Worm (Caenorhabditis elegans): ENCODE data around the gene nspc-13.

The nspc-13 gene

ce11 chrX:12362951-12363486 lies 5.8 kb downstream of the nspc-13 start:
- TF ChIP-seq egl-27 (tag; optimal IDR thresholded peaks at IDR 0.05), result peak; percentile 76 to 84
- peak; percentile 99 for TF ChIP-seq C16A3.4 (tag; optimal IDR thresholded peaks at IDR 0.05)
- TF ChIP-seq lin-14 (GFP tag; optimal IDR thresholded peaks at IDR 0.05), result peak; percentile 96
- TF ChIP-seq rnt-1 (tag; optimal IDR thresholded peaks at IDR 0.05), result peak; percentile 95
- TF ChIP-seq ceh-90 (tag; optimal IDR thresholded peaks at IDR 0.05), result peak; percentile 15
- peak; percentile 98 for TF ChIP-seq nhr-71 (tag; optimal IDR thresholded peaks at IDR 0.05)
- TF ChIP-seq zip-4 (GFP tag; optimal IDR thresholded peaks at IDR 0.05), result peak; percentile 94
- peak; percentile 94 for TF ChIP-seq hpl-2 (GFP tag; optimal IDR thresholded peaks at IDR 0.05)
- TF ChIP-seq nhr-84 (tag; optimal IDR thresholded peaks at IDR 0.05), result peak; percentile 97
- peak; percentile 94 for TF ChIP-seq fkh-8 (tag; optimal IDR thresholded peaks at IDR 0.05)
- peak; percentile 99 for TF ChIP-seq nhr-47 (tag; optimal IDR thresholded peaks at IDR 0.05)
- peak; percentile 93 for TF ChIP-seq C04F5.9 (tag; optimal IDR thresholded peaks at IDR 0.05)
- TF ChIP-seq unc-62 (GFP tag; optimal IDR thresholded peaks at IDR 0.05), result no peak
- TF ChIP-seq nhr-237 (tag; optimal IDR thresholded peaks at IDR 0.05), result peak; percentile 98
- TF ChIP-seq mab-9 (GFP tag; IDR thresholded peaks at IDR 0.05), result peak; percentile 92
- no peak for TF ChIP-seq unc-130 (tag; optimal IDR thresholded peaks at IDR 0.05)
- peak; percentile 99 for TF ChIP-seq nhr-90 (tag; optimal IDR thresholded peaks at IDR 0.05; ENCODE audit: poor library complexity)
- peak; percentile 55 to 67 (median 65) for TF ChIP-seq dpl-1 (GFP tag; optimal IDR thresholded peaks at IDR 0.05)
- peak; percentile 91 for TF ChIP-seq elt-2 (tag; optimal IDR thresholded peaks at IDR 0.05)
- TF ChIP-seq mep-1 (tag; optimal IDR thresholded peaks at IDR 0.05), result peak; percentile 100
- peak; percentile 92 for TF ChIP-seq grh-1 (GFP tag; IDR thresholded peaks at IDR 0.05)
- peak; percentile 91 for TF ChIP-seq xbp-1 (tag; optimal IDR thresholded peaks at IDR 0.05)
- no peak for TF ChIP-seq tlp-1 (tag; optimal IDR thresholded peaks at IDR 0.05)
- peak; percentile 88 for TF ChIP-seq sup-37 (GFP tag; optimal IDR thresholded peaks at IDR 0.05)
- TF ChIP-seq mef-2 (tag; optimal IDR thresholded peaks at IDR 0.05), result peak; percentile 74
- TF ChIP-seq Y116A8C.19 (tag; optimal IDR thresholded peaks at IDR 0.05; ENCODE audit: borderline replicate concordance), result no peak
- peak; percentile 92 for TF ChIP-seq aha-1 (tag; optimal IDR thresholded peaks at IDR 0.05)
- peak; percentile 99 for TF ChIP-seq aly-2 (tag; optimal IDR thresholded peaks at IDR 0.05)
- peak; percentile 90 to 97 (median 97) for TF ChIP-seq ceh-82 (tag; optimal IDR thresholded peaks at IDR 0.05)
- peak; percentile 64 for TF ChIP-seq nhr-28 (tag; optimal IDR thresholded peaks at IDR 0.05)
- TF ChIP-seq lir-3 (tag; optimal IDR thresholded peaks at IDR 0.05; ENCODE audit: poor library complexity), result peak; percentile 94
- TF ChIP-seq blmp-1 (tag; optimal IDR thresholded peaks at IDR 0.05), result peak; percentile 54
- peak; percentile 93 for TF ChIP-seq pax-3 (tag; optimal IDR thresholded peaks at IDR 0.05)
- TF ChIP-seq C34B4.2 (tag; optimal IDR thresholded peaks at IDR 0.05), result no peak
- peak; percentile 98 for TF ChIP-seq nhr-20 (tag; optimal IDR thresholded peaks at IDR 0.05)
- peak; percentile 96 for TF ChIP-seq ceh-8 (GFP tag; optimal IDR thresholded peaks at IDR 0.05)
- peak; percentile 99 for TF ChIP-seq sox-4 (tag; optimal IDR thresholded peaks at IDR 0.05)
- peak; percentile 84 for TF ChIP-seq zag-1 (tag; optimal IDR thresholded peaks at IDR 0.05)
- peak; percentile 77 for TF ChIP-seq ceh-63 (GFP tag; optimal IDR thresholded peaks at IDR 0.05)
- peak; percentile 96 for TF ChIP-seq lin-13 (GFP tag; optimal IDR thresholded peaks at IDR 0.05)
- TF ChIP-seq tbx-2 (tag; optimal IDR thresholded peaks at IDR 0.05), result peak; percentile 98
- TF ChIP-seq F16B12.6 (tag; optimal IDR thresholded peaks at IDR 0.05), result no peak
- TF ChIP-seq isw-1 (GFP tag; IDR thresholded peaks at IDR 0.05), result peak; percentile 82
- peak; percentile 67 for TF ChIP-seq efl-3 (GFP tag; optimal IDR thresholded peaks at IDR 0.05)
- TF ChIP-seq unc-86 (tag; optimal IDR thresholded peaks at IDR 0.05), result peak; percentile 66
- TF ChIP-seq hlh-17 (GFP tag; optimal IDR thresholded peaks at IDR 0.05; ENCODE audit: borderline replicate concordance), result no peak
- peak; percentile 56 to 93 for TF ChIP-seq lin-35 (GFP tag; optimal IDR thresholded peaks at IDR 0.05)
- peak; percentile 98 for TF ChIP-seq skn-1 (tag; optimal IDR thresholded peaks at IDR 0.05)
- TF ChIP-seq unc-98 (GFP tag; IDR thresholded peaks at IDR 0.05), result peak; percentile 68
- TF ChIP-seq swsn-7 (tag; optimal IDR thresholded peaks at IDR 0.05), result peak; percentile 98
- peak; percentile 96 for TF ChIP-seq lsy-2 (tag; optimal IDR thresholded peaks at IDR 0.05)
- TF ChIP-seq fkh-10 (GFP tag; optimal IDR thresholded peaks at IDR 0.05), result peak; percentile 99
